Worm (Caenorhabditis elegans) whole organism, L2 larva: Measurements from ENCODE around the gene hrg-4.

Source experiments
- F13H6.1 ChIP-seq: sonication (generic microtip); optimal IDR thresholded peaks from 2 replicates; lab custom pipeline; 2016; ENCODE audit warnings: missing genetic modification characterization, missing compliant biosample characterization
- ZK546.5 ChIP-seq: sonication (generic microtip); optimal IDR thresholded peaks from 2 replicates; lab custom pipeline; 2017; ENCODE audit warnings: missing biosample characterization, missing genetic modification characterization
- ceh-16 ChIP-seq: fragments of 150-350 bp; optimal IDR thresholded peaks from 2 replicates; lab custom pipeline; 2014; ENCODE audit warnings: missing biosample characterization, missing genetic modification characterization
- ceh-82 ChIP-seq: fragments of 150-350 bp; optimal IDR thresholded peaks from 2 replicates; lab custom pipeline; 2014; ENCODE audit warnings: missing biosample characterization, missing genetic modification characterization
- dmd-4 ChIP-seq: sonication (generic microtip); optimal IDR thresholded peaks from 2 replicates; lab custom pipeline; 2017; ENCODE audit warnings: missing biosample characterization, missing genetic modification characterization
- elt-1 ChIP-seq: fragments of 150-350 bp; optimal IDR thresholded peaks from 2 replicates; lab custom pipeline; 2014; ENCODE audit warnings: missing biosample characterization, missing genetic modification characterization
- elt-3 ChIP-seq: sonication (generic microtip); optimal IDR thresholded peaks from 2 replicates; lab custom pipeline; 2017; ENCODE audit warnings: missing biosample characterization, missing genetic modification characterization
- lsy-2 ChIP-seq, 2 experiments: fragments of 150-350 bp in 1 of 2; sonication (generic microtip) in 1 of 2; optimal IDR thresholded peaks; 2 replicates each; lab custom pipeline; 2014 to 2017; ENCODE audit warnings: missing biosample characterization in 2 of 2, missing genetic modification characterization in 2 of 2
- nhr-12 ChIP-seq: fragments of 150-350 bp; optimal IDR thresholded peaks from 2 replicates; lab custom pipeline; 2014; ENCODE audit warnings: missing biosample characterization, missing genetic modification characterization
- nhr-237 ChIP-seq: fragments of 150-350 bp; optimal IDR thresholded peaks from 2 replicates; lab custom pipeline; 2014; ENCODE audit warnings: missing biosample characterization, missing genetic modification characterization
- nhr-77 ChIP-seq: fragments of 150-350 bp; optimal IDR thresholded peaks from 2 replicates; lab custom pipeline; 2014; ENCODE audit warnings: missing biosample characterization, missing genetic modification characterization
- peb-1 ChIP-seq: fragments of 150-350 bp; optimal IDR thresholded peaks from 2 replicates; lab custom pipeline; 2014; ENCODE audit warnings: missing biosample characterization, missing genetic modification characterization
- snpc-4 ChIP-seq: fragments of 150-350 bp; optimal IDR thresholded peaks from 2 replicates; lab custom pipeline; 2014; ENCODE audit warnings: missing biosample characterization, missing genetic modification characterization

DNA sequence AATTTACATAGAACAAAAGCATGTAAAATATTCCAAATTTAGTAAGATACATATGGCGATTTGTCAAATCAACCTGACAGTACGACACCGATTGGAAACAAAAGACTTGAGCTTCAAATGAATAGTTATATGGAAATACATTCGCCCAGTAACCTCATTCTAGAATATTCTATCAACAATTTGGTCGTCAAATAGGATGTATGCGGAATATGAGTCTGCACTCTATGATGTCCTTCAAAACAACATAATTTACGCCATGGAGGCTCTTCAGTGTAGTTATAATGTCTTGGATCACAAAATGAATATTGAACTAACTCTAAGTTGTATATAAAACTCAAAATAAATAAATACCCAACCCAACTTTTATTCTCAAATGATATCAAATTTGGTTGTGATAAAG, 4.1 kb downstream of the hrg-4 start:
- TF ChIP-seq snpc-4 (no peak), ZK546.5 (tag; lab: Kevin White, UChicago) (no peak), lsy-2 (tag; optimal IDR thresholded peaks at IDR 0.05; lab: Kevin White, UChicago) (peak in 1 of 2 experiments; percentile 58), peb-1 (tag; lab: Kevin White, UChicago) (no peak), nhr-77 (tag; lab: Kevin White, UChicago) (no peak), dmd-4 (tag; lab: Kevin White, UChicago) (no peak), F13H6.1 (tag; lab: Kevin White, UChicago) (no peak), elt-3 (no peak), ceh-16 (tag; lab: Kevin White, UChicago) (no peak), nhr-237 (no peak), elt-1 (tag; lab: Kevin White, UChicago) (no peak), nhr-12 (no peak), ceh-82 (tag; lab: Kevin White, UChicago) (no peak)
